Worm (Caenorhabditis elegans) whole organism, young adult: ENCODE measurements around the gene F13H10.5.

Experiments
- B0019.2 ChIP-seq: fragments of 200-800 bp; sonication (Bioruptor generic); conservative IDR thresholded peaks from 2 replicates; pipeline ENCODE4 v1.3.6; 2022; ENCODE audit warnings: missing genetic modification reagents, missing genetic modification characterization, missing compliant biosample characterization
- Y53G8AR.9 ChIP-seq: fragments of 200-800 bp; sonication (Bioruptor generic); conservative IDR thresholded peaks from 2 replicates; pipeline ENCODE4 v1.3.6; 2022; ENCODE audit warnings: missing genetic modification reagents, missing genetic modification characterization, missing compliant biosample characterization
- Y95B8A.8 ChIP-seq: fragments of 200-800 bp; sonication (Bioruptor generic); IDR thresholded peaks from 2 replicates; pipeline ENCODE4 v1.3.6; 2022; ENCODE audit warnings: missing genetic modification reagents, missing genetic modification characterization, missing compliant biosample characterization
- ama-1 ChIP-seq, 3 experiments: fragments of 150-350 bp in 1 of 3; sonication (generic microtip) in 2 of 3; optimal IDR thresholded peaks; 2 replicates each; lab custom pipeline; 2014 to 2018; ENCODE audit warnings: missing biosample characterization in 2 of 3, missing genetic modification characterization in 2 of 3, missing genetic modification reagents in 2 of 3
- him-1 ChIP-seq: sonication (generic microtip); optimal IDR thresholded peaks from 2 replicates; lab custom pipeline; 2016; ENCODE audit warnings: missing genotype, missing genetic modification reagents, missing genetic modification characterization, missing compliant biosample characterization
- madf-8 ChIP-seq: fragments of 200-800 bp; sonication (Bioruptor generic); conservative IDR thresholded peaks from 2 replicates; pipeline ENCODE4 v1.3.6; 2022; ENCODE audit warnings: missing genetic modification reagents, missing genetic modification characterization, missing compliant biosample characterization
- sea-2 ChIP-seq: fragments of 200-800 bp; sonication (Bioruptor generic); IDR thresholded peaks from 2 replicates; pipeline ENCODE4 v1.3.6; 2022; ENCODE audit warnings: missing genetic modification characterization, missing compliant biosample characterization
- snpc-1.1 ChIP-seq: sonication (generic microtip); optimal IDR thresholded peaks from 2 replicates; lab custom pipeline; 2017; ENCODE audit warnings: missing genetic modification characterization, mild to moderate bottlenecking, missing compliant biosample characterization, antibody characterized with exemption, moderate library complexity, missing genotype, missing genetic modification reagents; ENCODE audit not compliant: insufficient read depth
- snpc-4 ChIP-seq, 5 experiments: fragments of 150-350 bp in 1 of 5; sonication (generic microtip) in 4 of 5; optimal IDR thresholded peaks; 2 replicates each; lab custom pipeline; 2014 to 2018; ENCODE audit warnings: missing genetic modification characterization in 5 of 5, missing biosample characterization in 3 of 5, antibody characterized with exemption in 2 of 5, mild to moderate bottlenecking in 2 of 5, missing compliant biosample characterization in 2 of 5, missing genotype in 2 of 5, moderate library complexity in 2 of 5, missing genetic modification reagents in 1 of 5

ce11 chrIV:10970333-10970732 is 20.5 kb upstream of the F13H10.5 start:
- no peak for TF ChIP-seq Y95B8A.8 (GFP tag; lab: Robert Waterston, UW)
- no peak for TF ChIP-seq madf-8 (GFP tag; lab: Robert Waterston, UW)
- no peak for TF ChIP-seq snpc-4 (GFP tag; optimal IDR thresholded peaks at IDR 0.05; lab: Kevin White, UChicago)
- TF ChIP-seq snpc-4 (tag; optimal IDR thresholded peaks at IDR 0.05; lab: Kevin White, UChicago) = no peak
- TF ChIP-seq him-1 (tag; lab: Kevin White, UChicago) = no peak
- TF ChIP-seq sea-2 (GFP tag; lab: Robert Waterston, UW) = no peak
- no peak for TF ChIP-seq ama-1 (optimal IDR thresholded peaks at IDR 0.05; lab: Kevin White, UChicago)
- no peak for TF ChIP-seq ama-1 (GFP tag; optimal IDR thresholded peaks at IDR 0.05; lab: Kevin White, UChicago)
- no peak for TF ChIP-seq snpc-1.1
- no peak for TF ChIP-seq B0019.2 (GFP tag; lab: Robert Waterston, UW)
- TF ChIP-seq Y53G8AR.9 (GFP tag; lab: Robert Waterston, UW) = no peak
